Worm (Caenorhabditis elegans) whole organism, mixed stage, embryonic: ENCODE measurements around the gene top-3.

Experiments used
- bed-3 ChIP-seq: fragments of 200-800 bp; sonication (Bioruptor generic); optimal IDR thresholded peaks from 3 replicates; lab custom pipeline; 2018; ENCODE audit warnings: mild to moderate bottlenecking, missing genetic modification characterization, moderate library complexity, missing compliant biosample characterization
- blmp-1 ChIP-seq: fragments of 150-350 bp; optimal IDR thresholded peaks from 2 replicates; lab custom pipeline; 2014; ENCODE audit warnings: missing biosample characterization, missing genetic modification characterization
- ceh-39 ChIP-seq: fragments of 150-350 bp; optimal IDR thresholded peaks from 2 replicates; lab custom pipeline; 2014; ENCODE audit warnings: missing biosample characterization, missing genetic modification characterization
- lsy-2 ChIP-seq: fragments of 150-350 bp; optimal IDR thresholded peaks from 2 replicates; lab custom pipeline; 2014; ENCODE audit warnings: missing biosample characterization, missing genetic modification characterization
- mab-5 ChIP-seq: fragments of 150-350 bp; optimal IDR thresholded peaks from 2 replicates; lab custom pipeline; 2014; ENCODE audit warnings: missing biosample characterization, missing genetic modification characterization
- nhr-12 ChIP-seq: fragments of 150-350 bp; optimal IDR thresholded peaks from 2 replicates; lab custom pipeline; 2014; ENCODE audit warnings: missing biosample characterization, missing genetic modification characterization
- nhr-2 ChIP-seq: fragments of 150-350 bp; optimal IDR thresholded peaks from 2 replicates; lab custom pipeline; 2014; ENCODE audit warnings: missing biosample characterization, missing genetic modification characterization
- nhr-76 ChIP-seq: sonication (generic microtip); optimal IDR thresholded peaks from 2 replicates; lab custom pipeline; 2017; ENCODE audit warnings: missing biosample characterization, missing genetic modification characterization
- pha-4 ChIP-seq: fragments of 150-350 bp; optimal IDR thresholded peaks from 2 replicates; lab custom pipeline; 2018; ENCODE audit warnings: missing biosample characterization, missing genetic modification reagents, missing genetic modification characterization
- snpc-4 ChIP-seq: fragments of 150-350 bp; optimal IDR thresholded peaks from 2 replicates; lab custom pipeline; 2014; ENCODE audit warnings: missing biosample characterization, missing genetic modification characterization
- unc-120 ChIP-seq: sonication (generic microtip); optimal IDR thresholded peaks from 2 replicates; lab custom pipeline; 2017; ENCODE audit warnings: missing genetic modification characterization, missing compliant biosample characterization; ENCODE audit not compliant: poor library complexity, severe bottlenecking
- unc-39 ChIP-seq: fragments of 150-350 bp; optimal IDR thresholded peaks from 2 replicates; lab custom pipeline; 2014; ENCODE audit warnings: missing biosample characterization, missing genetic modification characterization
- unc-62 ChIP-seq: fragments of 150-350 bp; optimal IDR thresholded peaks from 2 replicates; lab custom pipeline; 2014; ENCODE audit warnings: missing biosample characterization, missing genetic modification reagents, missing genetic modification characterization
- ztf-11 ChIP-seq: fragments of 150-350 bp; optimal IDR thresholded peaks from 2 replicates; lab custom pipeline; 2014; ENCODE audit warnings: missing biosample characterization, missing genetic modification characterization

- TF ChIP-seq ztf-11 (tag; lab: Kevin White, UChicago), result no peak
- TF ChIP-seq nhr-76 (tag; lab: Kevin White, UChicago), result no peak
- no peak for TF ChIP-seq nhr-12 (tag; lab: Kevin White, UChicago)
- TF ChIP-seq snpc-4 (tag; lab: Kevin White, UChicago), result no peak
- TF ChIP-seq nhr-2 (tag; lab: Kevin White, UChicago), result no peak
- no peak for TF ChIP-seq unc-62 (GFP tag; lab: Kevin White, UChicago)
- no peak for TF ChIP-seq blmp-1 (tag; lab: Kevin White, UChicago)
- TF ChIP-seq unc-39 (tag; lab: Kevin White, UChicago), result no peak
- no peak for TF ChIP-seq mab-5 (tag; lab: Kevin White, UChicago)
- TF ChIP-seq pha-4 (tag; lab: Kevin White, UChicago), result no peak
- TF ChIP-seq bed-3, result no peak
- TF ChIP-seq ceh-39 (tag; lab: Kevin White, UChicago), result no peak
- no peak for TF ChIP-seq unc-120
- TF ChIP-seq lsy-2 (tag; lab: Kevin White, UChicago), result no peak
These were observed 11.4 kb upstream of the top-3 start, which contains the start of gene Y56A3A.28 for ce11 chrIII:11971342-11971741.
